Worm (Caenorhabditis elegans) whole organism, L3 larva: ENCODE results near the gene hip-1.

ENCODE experiments used
- aly-2 ChIP-seq: fragments of 150-350 bp; optimal IDR thresholded peaks from 2 replicates; lab custom pipeline; 2014; ENCODE audit warnings: missing biosample characterization, missing genetic modification characterization
- ama-1 ChIP-seq: fragments of 150-350 bp; optimal IDR thresholded peaks from 2 replicates; lab custom pipeline; 2018
- ceh-82 ChIP-seq: fragments of 150-350 bp; optimal IDR thresholded peaks from 2 replicates; lab custom pipeline; 2014; ENCODE audit warnings: missing biosample characterization, missing genetic modification characterization
- egl-27 ChIP-seq: sonication (generic microtip); optimal IDR thresholded peaks from 4 replicates; lab custom pipeline; 2017; ENCODE audit warnings: missing biosample characterization, missing genetic modification reagents, missing genetic modification characterization
- elt-3 ChIP-seq, 3 experiments: fragments of 150-350 bp in 1 of 3; sonication (generic microtip) in 2 of 3; optimal IDR thresholded peaks; 2 replicates in 2 of 3; 4 replicates in 1 of 3; lab custom pipeline; 2014 to 2017; ENCODE audit warnings: missing biosample characterization in 3 of 3, missing genetic modification characterization in 3 of 3
- fkh-10 ChIP-seq: sonication (generic microtip); optimal IDR thresholded peaks from 2 replicates; lab custom pipeline; 2017; ENCODE audit warnings: missing biosample characterization, missing genetic modification reagents, missing genetic modification characterization
- fos-1 ChIP-seq: fragments of 150-350 bp; optimal IDR thresholded peaks from 2 replicates; lab custom pipeline; 2014; ENCODE audit warnings: missing biosample characterization, missing genetic modification characterization
- jun-1 ChIP-seq: fragments of 150-350 bp; optimal IDR thresholded peaks from 2 replicates; lab custom pipeline; 2014; ENCODE audit warnings: missing biosample characterization, missing genetic modification reagents, missing genetic modification characterization
- nhr-76 ChIP-seq: fragments of 150-350 bp; sonication (generic microtip); optimal IDR thresholded peaks from 5 replicates; lab custom pipeline; 2014; ENCODE audit warnings: missing biosample characterization, missing genetic modification characterization
- pha-4 ChIP-seq: fragments of 150-350 bp; optimal IDR thresholded peaks from 2 replicates; lab custom pipeline; 2014; ENCODE audit warnings: missing biosample characterization, missing genetic modification reagents, missing genetic modification characterization
- sea-2 ChIP-seq: fragments of 150-350 bp; sonication (generic microtip); optimal IDR thresholded peaks from 4 replicates; lab custom pipeline; 2014; ENCODE audit warnings: missing biosample characterization, missing genetic modification reagents, missing genetic modification characterization
- zag-1 ChIP-seq: fragments of 150-350 bp; optimal IDR thresholded peaks from 2 replicates; lab custom pipeline; 2014; ENCODE audit warnings: missing biosample characterization, missing genetic modification characterization

DNA sequence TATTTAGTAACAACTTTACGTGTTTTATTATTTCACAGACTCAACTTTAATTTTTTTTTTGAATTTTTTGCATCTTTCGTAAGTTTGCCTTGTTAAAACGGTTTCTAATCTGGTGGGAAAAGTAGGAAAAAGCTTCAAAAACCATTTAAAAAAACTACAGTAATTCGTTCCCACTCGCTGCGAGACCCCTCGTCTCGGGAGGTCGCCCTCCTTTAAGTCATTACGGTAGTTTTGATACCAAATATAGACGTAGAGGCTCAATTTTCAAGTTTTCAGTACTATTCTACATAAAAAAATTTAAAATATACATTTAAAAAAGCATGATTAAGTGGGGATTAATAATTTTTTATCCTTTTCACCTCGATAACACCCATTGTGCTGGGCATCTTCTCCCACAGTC, 18.6 kb upstream of the hip-1 start:
- TF ChIP-seq ceh-82 (tag; lab: Kevin White, UChicago) (no peak), aly-2 (tag; lab: Kevin White, UChicago) (no peak), ama-1 (lab: Kevin White, UChicago) (no peak), fos-1 (no peak), egl-27 (tag; lab: Kevin White, UChicago) (no peak), sea-2 (GFP tag; lab: Kevin White, UChicago) (no peak), nhr-76 (tag; lab: Kevin White, UChicago) (no peak), zag-1 (tag; lab: Kevin White, UChicago) (no peak), fkh-10 (no peak), pha-4 (tag; lab: Kevin White, UChicago) (no peak), elt-3 (tag; optimal IDR thresholded peaks at IDR 0.05; lab: Kevin White, UChicago) (no peak), jun-1 (tag; lab: Kevin White, UChicago) (no peak)
